Worm (Caenorhabditis elegans): ENCODE measurements around the gene F53F1.6.

ce11 chrV:13445229-13445949 lies 28.0 kb upstream of the F53F1.6 start, which contains the start of gene Y2H9A.4:
- TF ChIP-seq nhr-76 (tag; optimal IDR thresholded peaks at IDR 0.05) (no peak), ama-1 (optimal IDR thresholded peaks at IDR 0.05) (no peak)
